Worm (Caenorhabditis elegans): Measurements from ENCODE around the gene rrc-1.

DNA sequence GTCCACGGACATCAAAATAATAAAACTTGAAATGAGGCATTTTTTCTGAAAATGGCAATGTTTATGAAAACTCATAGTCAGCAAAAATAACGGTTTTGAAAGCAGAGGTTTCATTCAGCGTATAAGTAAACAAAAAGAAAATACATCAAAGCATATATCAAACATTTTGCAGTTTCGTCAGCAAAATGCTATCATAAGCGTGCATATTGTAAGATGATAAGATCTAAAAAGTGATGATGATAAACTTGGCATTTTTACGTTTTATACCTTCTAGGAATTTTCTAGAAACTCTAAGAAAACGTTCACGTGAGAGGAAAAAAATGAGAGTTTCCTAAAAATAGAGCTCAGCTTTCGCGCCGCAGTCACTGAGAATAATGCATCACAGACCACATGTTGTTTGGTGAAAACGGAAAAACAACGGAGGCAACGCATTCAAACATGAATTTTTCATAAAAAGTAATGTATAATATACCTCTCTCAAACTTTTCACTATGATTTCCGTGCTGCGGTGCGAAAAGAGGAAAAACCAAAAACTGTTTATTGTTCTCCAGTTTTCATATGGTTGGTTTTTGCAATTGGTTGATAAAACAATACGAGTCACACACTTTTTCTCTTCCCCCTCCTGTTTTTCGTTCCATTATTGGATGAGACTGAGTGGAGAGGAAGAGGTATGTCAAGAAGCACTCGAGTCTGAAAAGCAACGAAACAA is 32.0 kb upstream of the rrc-1 start, which contains the start of the genes gst-36 and R07B1.5:
- TF ChIP-seq ZK337.2 (GFP tag; IDR thresholded peaks at IDR 0.05) = no peak
- TF ChIP-seq unc-130 (GFP tag; optimal IDR thresholded peaks at IDR 0.05) = no peak
- TF ChIP-seq ztf-11 (tag; optimal IDR thresholded peaks at IDR 0.05) = no peak
- no peak for TF ChIP-seq daf-8 (GFP tag; IDR thresholded peaks at IDR 0.05)
- no peak for TF ChIP-seq mxl-3 (GFP tag; optimal IDR thresholded peaks at IDR 0.05)
- no peak for TF ChIP-seq zfp-2 (tag; optimal IDR thresholded peaks at IDR 0.05)
- peak; percentile 7 for TF ChIP-seq pqm-1 (tag; optimal IDR thresholded peaks at IDR 0.05)
- TF ChIP-seq hlh-30 (tag; optimal IDR thresholded peaks at IDR 0.05; ENCODE audit: insufficient read depth) = peak; percentile 3
- TF ChIP-seq dmd-6 (GFP tag; IDR thresholded peaks at IDR 0.05) = peak; percentile 15; the same call in 1 of the 2 replicates
- TF ChIP-seq zip-2 (tag; optimal IDR thresholded peaks at IDR 0.05) = no peak
- no peak for TF ChIP-seq F49E8.2 (tag; optimal IDR thresholded peaks at IDR 0.05; ENCODE audit: borderline replicate concordance)

All from whole organism, L4 larva.